Worm (Caenorhabditis elegans): ENCODE results near the gene C30G12.4.

- TF ChIP-seq ceh-90 (tag; optimal IDR thresholded peaks at IDR 0.05) (no peak), nhr-11 (tag; optimal IDR thresholded peaks at IDR 0.05) (no peak), ztf-4 (tag; optimal IDR thresholded peaks at IDR 0.05) (no peak), snu-23 (GFP tag; optimal IDR thresholded peaks at IDR 0.05) (no peak)
Observed at ce11 chrII:7295917-7296316, 34.0 kb downstream of the C30G12.4 start, which contains the start of gene C30G12.6.

All from whole organism, L1 larva.